Fruit fly (Drosophila melanogaster): ENCODE results near the gene CG42245.

Gene CG42245

DNA sequence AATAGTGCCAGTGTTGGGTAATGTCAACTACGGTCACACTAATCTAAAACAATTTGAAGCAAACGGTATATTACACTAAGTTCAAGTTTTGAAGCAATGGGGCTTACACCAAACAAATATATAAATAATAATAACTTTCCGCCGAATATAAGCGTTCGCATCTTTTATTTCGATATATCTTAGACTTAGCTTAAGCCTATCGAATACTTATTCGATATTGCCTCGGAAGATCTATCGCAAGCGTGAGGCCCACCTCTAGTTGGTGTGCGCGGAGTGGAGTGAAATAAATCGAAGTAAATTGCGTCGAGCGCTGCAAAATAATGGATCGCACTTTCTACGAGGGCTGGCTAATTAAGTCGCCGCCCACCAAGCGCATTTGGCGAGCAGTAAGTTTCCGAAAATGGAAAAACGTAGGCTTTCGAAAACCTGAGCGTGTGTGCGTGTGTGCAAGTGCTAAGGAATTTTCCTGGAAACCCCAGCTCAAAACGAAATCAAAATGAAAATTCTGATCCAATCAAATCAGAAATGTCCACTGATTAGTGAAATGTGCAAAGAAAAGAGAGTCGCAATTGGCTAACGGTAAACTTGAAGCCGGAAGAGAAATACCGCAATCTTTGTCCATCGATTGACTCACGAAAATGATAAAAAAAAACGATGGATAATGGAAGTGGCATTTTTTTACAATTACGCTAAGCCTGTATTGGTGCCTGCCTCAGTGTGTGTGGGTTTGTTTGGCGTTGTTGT, 42.2 kb upstream of the CG42245 start, which contains the start of gene dos (continued):
- TF ChIP-seq CG10147 (GFP tag; optimal IDR thresholded peaks at IDR 0.05) (no peak), D19A (tag; optimal IDR thresholded peaks at IDR 0.05) (peak; percentile 27), CG4854 (GFP tag; optimal IDR thresholded peaks at IDR 0.05) (peak; percentile 49), C15 (GFP tag; IDR thresholded peaks at IDR 0.05) (no peak), grn (GFP tag; optimal IDR thresholded peaks at IDR 0.05) (no peak), TFAM (GFP tag; optimal IDR thresholded peaks at IDR 0.05) (no peak), fd3F (GFP tag; optimal IDR thresholded peaks at IDR 0.05) (peak; percentile 6), cg (GFP tag; optimal IDR thresholded peaks at IDR 0.05) (peak; percentile 79), CG14965 (GFP tag; optimal IDR thresholded peaks at IDR 0.05; ENCODE audit: borderline replicate concordance) (no peak), CTCF (GFP tag; optimal IDR thresholded peaks at IDR 0.05) (peak; percentile 36), tup (GFP tag; optimal IDR thresholded peaks at IDR 0.05) (peak; percentile 11), CG7839 (tag; optimal IDR thresholded peaks at IDR 0.05) (peak; percentile 41), Med (GFP tag) (peak; percentile 90), CG1602 (GFP tag; optimal IDR thresholded peaks at IDR 0.05) (peak; percentile 14), CG11504 (tag; optimal IDR thresholded peaks at IDR 0.05) (peak; percentile 52), ash1 (GFP tag; optimal IDR thresholded peaks at IDR 0.05) (no peak), B-H2 (GFP tag; optimal IDR thresholded peaks at IDR 0.05) (peak; percentile 61), CG8944 (GFP tag; optimal IDR thresholded peaks at IDR 0.05) (peak; percentile 17), Hr51 (GFP tag; optimal IDR thresholded peaks at IDR 0.05) (peak; percentile 32 to 54), maf-S (GFP tag; optimal IDR thresholded peaks at IDR 0.05) (peak; percentile 13), onecut (GFP tag; IDR thresholded peaks at IDR 0.05) (peak; percentile 27; the same call in 1 of the 2 replicates), otp (GFP tag; IDR thresholded peaks at IDR 0.05) (0 out of 3 replicates have a peak, but pooled peaks have one; percentile 50), CG6254 (GFP tag; optimal IDR thresholded peaks at IDR 0.05) (no peak), psq (GFP tag; optimal IDR thresholded peaks at IDR 0.05) (peak; percentile 4), toy (GFP tag; IDR thresholded peaks at IDR 0.05) (no peak), CG6683 (GFP tag; optimal IDR thresholded peaks at IDR 0.05) (no peak), CG16813 (GFP tag; IDR thresholded peaks at IDR 0.05; ENCODE audit: partially characterized antibody) (peak; percentile 79), CG9215 (GFP tag; IDR thresholded peaks at IDR 0.05) (no peak), ewg (GFP tag; optimal IDR thresholded peaks at IDR 0.05) (peak; percentile 61), CG2875 (GFP tag; optimal IDR thresholded peaks at IDR 0.05) (no peak), ERR (GFP tag; optimal IDR thresholded peaks at IDR 0.05) (no peak), Sox102F (GFP tag; optimal IDR thresholded peaks at IDR 0.05) (no peak), CG7786 (GFP tag; optimal IDR thresholded peaks at IDR 0.05) (no peak), CG17385 (GFP tag; optimal IDR thresholded peaks at IDR 0.05) (peak; percentile 46), Rfx (GFP tag; IDR thresholded peaks at IDR 0.05) (peak; percentile 38; the same call in 1 of the 2 replicates), CG10321 (GFP tag; IDR thresholded peaks at IDR 0.05) (no peak), Lhr (GFP tag; optimal IDR thresholded peaks at IDR 0.05) (peak; percentile 61), HmgD (GFP tag; optimal IDR thresholded peaks at IDR 0.05) (no peak), CG9727 (GFP tag; optimal IDR thresholded peaks at IDR 0.05) (no peak), Nf-YB (GFP tag; optimal IDR thresholded peaks at IDR 0.05) (peak; percentile 3), D19B (GFP tag; optimal IDR thresholded peaks at IDR 0.05) (peak; percentile 36), CG17359 (tag; optimal IDR thresholded peaks at IDR 0.05) (peak; percentile 22), Fer2 (tag; optimal IDR thresholded peaks at IDR 0.05) (no peak), Bdp1 (GFP tag; optimal IDR thresholded peaks at IDR 0.05) (peak; percentile 39), repo (GFP tag; optimal IDR thresholded peaks at IDR 0.05) (no peak), Drgx (GFP tag; IDR thresholded peaks at IDR 0.05) (no peak), CoRest (tag; optimal IDR thresholded peaks at IDR 0.05) (peak; percentile 52), sna (GFP tag; IDR thresholded peaks at IDR 0.05; ENCODE audit: partially characterized antibody) (peak; percentile 67; the same call in 1 of the 2 replicates), chn (GFP tag; optimal IDR thresholded peaks at IDR 0.05) (peak; percentile 26)
